Worm (Caenorhabditis elegans) whole organism, mixed stage, embryonic: ENCODE results near the gene F26A10.2.

Experiments
- hlh-1 ChIP-seq: fragments of 150-350 bp; optimal IDR thresholded peaks from 2 replicates; lab custom pipeline; 2014; ENCODE audit warnings: missing biosample characterization, missing genetic modification reagents, missing genetic modification characterization
- sem-2 ChIP-seq: fragments of 200-800 bp; sonication (Bioruptor generic); optimal IDR thresholded peaks from 2 replicates; lab custom pipeline; 2018; ENCODE audit warnings: mild to moderate bottlenecking, missing genetic modification characterization, missing compliant biosample characterization

DNA sequence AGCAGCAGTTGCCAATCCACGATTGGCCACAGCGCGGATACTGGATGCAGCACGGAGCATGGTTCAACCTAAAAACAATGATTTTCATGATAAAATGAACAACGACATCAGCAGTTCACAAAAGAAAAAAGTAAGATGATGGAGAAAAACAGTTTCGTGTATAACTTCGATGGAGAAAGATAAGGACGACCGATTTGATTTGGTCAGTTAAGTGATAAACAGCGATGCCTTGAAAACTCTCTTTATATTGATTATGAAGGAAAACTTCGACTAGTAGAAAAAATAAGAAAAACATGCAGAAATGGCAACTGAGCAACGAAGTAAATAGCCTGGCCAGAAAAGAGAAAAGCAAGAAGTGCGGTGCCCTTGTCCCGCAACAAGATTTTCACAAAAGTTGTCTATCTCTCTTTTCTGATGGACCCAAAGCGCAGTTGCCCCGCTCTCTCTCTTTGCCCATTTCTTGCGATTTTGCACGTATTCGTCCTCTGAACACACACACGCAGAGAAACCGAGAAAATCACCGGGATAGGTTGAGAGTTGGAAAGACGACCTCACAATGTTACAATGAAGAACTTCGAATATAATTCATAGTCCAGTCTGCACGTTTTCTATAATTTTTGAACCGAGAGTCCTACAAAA lies 15.8 kb upstream of the F26A10.2 start, which contains the start of gene pcca-1:
- no peak for TF ChIP-seq sem-2 (GFP tag; lab: Kevin White, UChicago)
- TF ChIP-seq hlh-1 (tag; lab: Kevin White, UChicago), result peak; percentile 87
